Fruit fly (Drosophila melanogaster) whole organism, embryonic: ENCODE results near the gene loj.

ENCODE experiments used
- Abd-B ChIP-seq: fragments of 200-800 bp; sonication (Bioruptor generic); optimal IDR thresholded peaks from 2 replicates; lab custom pipeline; 2018; ENCODE audit warnings: missing biosample characterization, mild to moderate bottlenecking, missing genetic modification characterization, moderate library complexity
- Atf6 ChIP-seq: fragments of 200-800 bp; sonication (Bioruptor generic); IDR thresholded peaks from 2 replicates; pipeline ENCODE4 v1.3.6; 2022; ENCODE audit warnings: missing biosample characterization, missing genetic modification characterization
- Blimp-1 ChIP-seq: fragments of 200-800 bp; sonication (Bioruptor generic); optimal IDR thresholded peaks from 3 replicates; lab custom pipeline; 2018; ENCODE audit warnings: missing biosample characterization, missing genetic modification characterization, mild to moderate bottlenecking, moderate library complexity, missing genetic modification reagents
- CG10147 ChIP-seq: fragments of 200-800 bp; sonication (Bioruptor generic); optimal IDR thresholded peaks from 2 replicates; lab custom pipeline; 2019; ENCODE audit warnings: missing biosample characterization, mild to moderate bottlenecking, missing genetic modification characterization, moderate library complexity
- CG11085 ChIP-seq: fragments of 200-800 bp; sonication (Bioruptor generic); IDR thresholded peaks from 2 replicates; pipeline ENCODE4 v1.3.6; 2022; ENCODE audit warnings: missing biosample characterization, missing genetic modification characterization
- CG14441 ChIP-seq: fragments of 200-800 bp; sonication (Bioruptor generic); IDR thresholded peaks from 2 replicates; pipeline ENCODE4 v1.3.6; 2022; ENCODE audit warnings: missing biosample characterization, missing genetic modification characterization
- CG14667 ChIP-seq: fragments of 200-800 bp; sonication (Bioruptor generic); IDR thresholded peaks from 2 replicates; pipeline ENCODE4 v1.3.6; 2022; ENCODE audit warnings: missing biosample characterization, missing genetic modification characterization
- CG14965 ChIP-seq: fragments of 200-800 bp; sonication (Bioruptor generic); optimal IDR thresholded peaks from 2 replicates; lab custom pipeline; 2016; ENCODE audit warnings: missing biosample characterization, missing genetic modification characterization, borderline replicate concordance
- CG15696 ChIP-seq: fragments of 200-800 bp; sonication (Bioruptor generic); optimal IDR thresholded peaks from 2 replicates; lab custom pipeline; 2019; ENCODE audit warnings: missing biosample characterization, mild to moderate bottlenecking, missing genetic modification characterization, moderate library complexity
- CG17359 ChIP-seq: fragments of 200-800 bp; sonication (Bioruptor generic); optimal IDR thresholded peaks from 3 replicates; lab custom pipeline; 2018; ENCODE audit warnings: missing biosample characterization, mild to moderate bottlenecking, missing genetic modification characterization, moderate library complexity
- CG3407 ChIP-seq: fragments of 200-800 bp; sonication (Bioruptor generic); optimal IDR thresholded peaks from 2 replicates; lab custom pipeline; 2018; ENCODE audit warnings: missing biosample characterization, mild to moderate bottlenecking, missing genetic modification characterization
- CG3847 ChIP-seq: fragments of 200-800 bp; sonication (Bioruptor generic); IDR thresholded peaks from 2 replicates; pipeline ENCODE4 v1.3.6; 2022; ENCODE audit warnings: missing biosample characterization, missing genetic modification characterization
- CG4328 ChIP-seq: fragments of 200-800 bp; sonication (Bioruptor generic); optimal IDR thresholded peaks from 3 replicates; lab custom pipeline; 2017; ENCODE audit warnings: missing biosample characterization, missing genetic modification reagents, missing genetic modification characterization
- CG43689 ChIP-seq: fragments of 200-800 bp; sonication (Bioruptor generic); IDR thresholded peaks from 2 replicates; pipeline ENCODE4 v1.3.6; 2022; ENCODE audit warnings: missing biosample characterization, missing genetic modification characterization
- CG6791 ChIP-seq: fragments of 200-800 bp; sonication (Bioruptor generic); IDR thresholded peaks from 3 replicates; pipeline ENCODE4 v1.3.6; 2022; ENCODE audit warnings: missing biosample characterization, missing genetic modification characterization; ENCODE audit not compliant: partially characterized antibody
- CG8290 ChIP-seq, 3 experiments: fragments of 200-800 bp; sonication (Bioruptor generic); optimal IDR thresholded peaks; 2 replicates each; lab custom pipeline; 2016 to 2019; ENCODE audit warnings: missing biosample characterization in 3 of 3, missing genetic modification characterization in 3 of 3, mild to moderate bottlenecking in 2 of 3, moderate library complexity in 1 of 3
- CG8388 ChIP-seq: fragments of 200-800 bp; sonication (Bioruptor generic); optimal IDR thresholded peaks from 2 replicates; lab custom pipeline; 2019; ENCODE audit warnings: missing biosample characterization, mild to moderate bottlenecking, missing genetic modification characterization, moderate library complexity
- CG8478 ChIP-seq: fragments of >200 bp; optimal IDR thresholded peaks from 2 replicates; lab custom pipeline; 2018
- CG8924 ChIP-seq: fragments of 200-800 bp; optimal IDR thresholded peaks from 3 replicates; lab custom pipeline; 2019; ENCODE audit warnings: missing biosample characterization, mild to moderate bottlenecking, missing genetic modification characterization, moderate library complexity
- CG8944 ChIP-seq: fragments of 200-800 bp; sonication (Bioruptor generic); optimal IDR thresholded peaks from 3 replicates; lab custom pipeline; 2016; ENCODE audit warnings: missing biosample characterization, missing genetic modification characterization
- CG9727 ChIP-seq: fragments of 200-800 bp; sonication (Bioruptor generic); optimal IDR thresholded peaks from 3 replicates; lab custom pipeline; 2017; ENCODE audit warnings: missing biosample characterization, mild to moderate bottlenecking, missing genetic modification characterization
- CoRest ChIP-seq: fragments of 200-800 bp; sonication (Bioruptor generic); optimal IDR thresholded peaks from 3 replicates; lab custom pipeline; 2018; ENCODE audit warnings: missing biosample characterization, mild to moderate bottlenecking, missing genetic modification characterization, moderate library complexity
- Doc2 ChIP-seq: fragments of 200-800 bp; sonication (Bioruptor generic); IDR thresholded peaks from 2 replicates; pipeline ENCODE4 v1.3.6; 2022; ENCODE audit warnings: missing biosample characterization, missing genetic modification characterization
- Elba2 ChIP-seq: fragments of 200-800 bp; sonication (Bioruptor generic); optimal IDR thresholded peaks from 3 replicates; lab custom pipeline; 2016; ENCODE audit warnings: missing biosample characterization, missing genetic modification characterization
- Hr51 ChIP-seq, 2 experiments: fragments of 200-800 bp; sonication (Bioruptor generic); optimal IDR thresholded peaks; 2 replicates in 1 of 2; 3 replicates in 1 of 2; lab custom pipeline; 2016 to 2018; ENCODE audit warnings: missing biosample characterization in 2 of 2, missing genetic modification characterization in 2 of 2, mild to moderate bottlenecking in 1 of 2, moderate library complexity in 1 of 2
- MTF-1 ChIP-seq: fragments of 200-800 bp; sonication (Bioruptor generic); optimal IDR thresholded peaks from 2 replicates; lab custom pipeline; 2018; ENCODE audit warnings: missing biosample characterization, mild to moderate bottlenecking, missing genetic modification characterization, borderline replicate concordance
- PHDP ChIP-seq: fragments of 200-800 bp; sonication (Bioruptor generic); optimal IDR thresholded peaks from 3 replicates; lab custom pipeline; 2018; ENCODE audit warnings: missing biosample characterization, mild to moderate bottlenecking, missing genetic modification characterization, moderate library complexity
- Ravus ChIP-seq: fragments of 200-800 bp; sonication (Bioruptor generic); IDR thresholded peaks from 2 replicates; pipeline ENCODE4 v1.3.6; 2022; ENCODE audit warnings: missing biosample characterization, missing genetic modification characterization
- Stat92E ChIP-seq, 3 experiments: fragments of >200 bp in 2 of 3; fragments of 200-800 bp in 1 of 3; sonication (Bioruptor generic) in 1 of 3; optimal IDR thresholded peaks; 2 replicates each; lab custom pipeline; 2017 to 2019; ENCODE audit warnings: missing biosample characterization in 3 of 3, missing genetic modification characterization in 3 of 3, mild to moderate bottlenecking in 1 of 3, moderate library complexity in 1 of 3
- dmrt99B ChIP-seq: fragments of 200-800 bp; sonication (Bioruptor generic); optimal IDR thresholded peaks from 2 replicates; lab custom pipeline; 2018; ENCODE audit warnings: missing biosample characterization, mild to moderate bottlenecking, missing genetic modification characterization, moderate library complexity
- dpn ChIP-seq, 2 experiments: fragments of 200-800 bp; sonication (Bioruptor generic); optimal IDR thresholded peaks; 3 replicates each; lab custom pipeline; 2016; ENCODE audit warnings: missing biosample characterization in 2 of 2, missing genetic modification characterization in 2 of 2
- emc ChIP-seq: fragments of 200-800 bp; sonication (Bioruptor generic); optimal IDR thresholded peaks from 2 replicates; lab custom pipeline; 2016; ENCODE audit warnings: missing biosample characterization, missing genetic modification characterization
- exex ChIP-seq: fragments of 200-800 bp; sonication (Bioruptor generic); optimal IDR thresholded peaks from 4 replicates; lab custom pipeline; 2018; ENCODE audit warnings: missing biosample characterization, mild to moderate bottlenecking, missing genetic modification characterization, moderate library complexity
- fd64A ChIP-seq: fragments of 200-800 bp; sonication (Bioruptor generic); optimal IDR thresholded peaks from 3 replicates; lab custom pipeline; 2018; ENCODE audit warnings: missing biosample characterization, mild to moderate bottlenecking, missing genetic modification characterization
- gt ChIP-seq: fragments of 200-800 bp; sonication (Bioruptor generic); IDR thresholded peaks from 2 replicates; pipeline ENCODE4 v1.3.6; 2022; ENCODE audit warnings: missing biosample characterization, missing genetic modification characterization
- hkb ChIP-seq, 2 experiments: fragments of 200-800 bp in 1 of 2; fragments of >200 bp in 1 of 2; sonication (Bioruptor generic) in 1 of 2; IDR thresholded peaks in 1 of 2; optimal IDR thresholded peaks in 1 of 2; 2 replicates each; pipeline versions ENCODE4 v1.3.6 to Lab custom; 2017 to 2022; ENCODE audit warnings: missing biosample characterization in 1 of 2, missing genetic modification characterization in 1 of 2
- jigr1 ChIP-seq: fragments of 200-800 bp; sonication (Bioruptor generic); IDR thresholded peaks from 3 replicates; pipeline ENCODE4 v1.3.6; 2022; ENCODE audit warnings: missing biosample characterization, missing genetic modification characterization
- kay ChIP-seq: fragments of 200-800 bp; sonication (Bioruptor generic); optimal IDR thresholded peaks from 2 replicates; lab custom pipeline; 2016; ENCODE audit warnings: missing biosample characterization, missing genetic modification characterization
- luna ChIP-seq: fragments of 200-800 bp; sonication (Bioruptor generic); optimal IDR thresholded peaks from 2 replicates; lab custom pipeline; 2016; ENCODE audit warnings: missing biosample characterization, missing genetic modification characterization
- maf-S ChIP-seq: fragments of 200-800 bp; sonication (Bioruptor generic); optimal IDR thresholded peaks from 2 replicates; lab custom pipeline; 2016; ENCODE audit warnings: missing biosample characterization, missing genetic modification characterization
- pan ChIP-seq, 4 experiments: fragments of >200 bp in 3 of 4; fragments of 200-800 bp in 1 of 4; sonication (Bioruptor generic) in 1 of 4; optimal IDR thresholded peaks in 3 of 4; IDR thresholded peaks in 1 of 4; 2 replicates each; pipeline versions ENCODE4 v1.3.6 to Lab custom; 2017 to 2022; ENCODE audit warnings: missing biosample characterization in 2 of 4, missing genetic modification characterization in 2 of 4, mixed read lengths in 1 of 4
- pros ChIP-seq: fragments of 200-800 bp; sonication (Bioruptor generic); optimal IDR thresholded peaks from 3 replicates; lab custom pipeline; 2019; ENCODE audit warnings: missing biosample characterization, mild to moderate bottlenecking, missing genetic modification characterization, moderate library complexity
- psq ChIP-seq: fragments of 200-800 bp; sonication (Bioruptor generic); optimal IDR thresholded peaks from 2 replicates; lab custom pipeline; 2017; ENCODE audit warnings: missing biosample characterization, missing genetic modification characterization
- row ChIP-seq: fragments of 200-800 bp; sonication (Bioruptor generic); IDR thresholded peaks from 3 replicates; pipeline ENCODE4 v1.3.6; 2022; ENCODE audit warnings: missing biosample characterization, missing genetic modification characterization
- sqz ChIP-seq: fragments of 200-800 bp; sonication (Bioruptor generic); optimal IDR thresholded peaks from 3 replicates; lab custom pipeline; 2018; ENCODE audit warnings: missing biosample characterization, mild to moderate bottlenecking, missing genetic modification characterization
- trem ChIP-seq: fragments of 200-800 bp; optimal IDR thresholded peaks from 3 replicates; lab custom pipeline; 2019; ENCODE audit warnings: missing biosample characterization, mild to moderate bottlenecking, missing genetic modification characterization, moderate library complexity
- zfh1 ChIP-seq: fragments of 200-800 bp; sonication (Bioruptor generic); IDR thresholded peaks from 3 replicates; pipeline ENCODE4 v1.3.6; 2022; ENCODE audit warnings: missing biosample characterization, missing genetic modification characterization

Gene loj

DNA sequence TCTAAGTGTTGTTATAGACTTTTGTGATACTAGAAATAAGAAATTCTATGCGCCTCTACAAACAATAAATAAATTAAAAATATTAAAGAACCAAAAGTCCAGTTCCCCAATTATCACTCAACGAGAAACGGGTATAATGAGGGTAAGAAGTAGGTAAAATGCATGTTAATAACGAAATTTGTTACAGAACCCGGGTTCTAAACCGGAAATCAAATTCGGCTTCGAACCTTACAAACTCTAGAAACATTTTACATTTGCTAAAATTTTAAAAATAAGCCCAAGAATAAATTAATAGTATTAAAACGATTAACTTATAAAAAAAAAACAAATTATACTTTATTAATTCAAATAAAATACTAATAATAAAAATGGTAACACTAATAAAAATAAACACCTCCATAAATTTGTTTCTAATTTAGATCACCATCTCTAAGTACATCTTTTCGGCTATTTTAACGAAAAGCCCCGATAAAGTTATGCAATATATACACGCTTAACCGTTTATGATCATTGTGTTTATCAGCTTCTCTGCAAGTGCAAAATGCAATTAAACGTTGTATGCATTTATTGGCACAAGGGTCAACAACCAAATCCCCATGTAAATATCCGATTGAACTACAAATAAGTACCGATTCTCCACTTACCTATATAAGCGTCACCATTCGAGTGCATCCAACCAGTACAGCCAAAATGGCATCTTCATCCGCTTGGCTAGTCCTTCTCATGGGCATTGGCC lies 23.2 kb upstream of the loj start, which contains the start of gene CG6602 (continued):
- TF ChIP-seq CG6791 (no peak), CG3847 (GFP tag; lab: Robert Waterston, UW) (peak; percentile 72), Doc2 (GFP tag; lab: Robert Waterston, UW) (no peak), maf-S (GFP tag; lab: Kevin White, UChicago) (peak; percentile 21), pan (optimal IDR thresholded peaks at IDR 0.05; lab: Kevin White, UChicago) (no peak), pan (GFP tag; optimal IDR thresholded peaks at IDR 0.05 in 1 of 2, IDR thresholded peaks at IDR 0.05 in 1 of 2) (peak in 1 of 2 experiments; percentile 88), CG11085 (GFP tag; lab: Robert Waterston, UW) (peak; percentile 87), CG3407 (GFP tag; lab: Kevin White, UChicago) (peak; percentile 41), hkb (optimal IDR thresholded peaks at IDR 0.05; lab: Kevin White, UChicago) (no peak), hkb (GFP tag; IDR thresholded peaks at IDR 0.05; lab: Robert Waterston, UW) (peak; percentile 51), CG9727 (GFP tag; lab: Kevin White, UChicago) (peak; percentile 54), kay (no peak), Hr51 (GFP tag; optimal IDR thresholded peaks at IDR 0.05; lab: Kevin White, UChicago) (peak; percentile 12 to 18), CG14667 (GFP tag; lab: Robert Waterston, UW) (peak; percentile 64), CG8944 (no peak), CG10147 (GFP tag; lab: Kevin White, UChicago) (peak; percentile 70), sqz (GFP tag; lab: Kevin White, UChicago) (no peak), dmrt99B (peak; percentile 61), Ravus (GFP tag; lab: Robert Waterston, UW) (peak; percentile 18; the same call in 1 of the 2 replicates), psq (GFP tag; lab: Kevin White, UChicago) (no peak), pros (no peak), CG4328 (peak; percentile 77), emc (GFP tag; lab: Kevin White, UChicago) (peak; percentile 62), trem (peak; percentile 34), row (0 out of 3 replicates have a peak, but pooled peaks have one; percentile 18), Blimp-1 (GFP tag; lab: Kevin White, UChicago) (peak; percentile 59), dpn (GFP tag; optimal IDR thresholded peaks at IDR 0.05; lab: Kevin White, UChicago) (peak; percentile 32 to 76), MTF-1 (GFP tag; lab: Kevin White, UChicago) (peak; percentile 86), CoRest (peak; percentile 53), CG8290 (GFP tag; optimal IDR thresholded peaks at IDR 0.05; lab: Kevin White, UChicago) (peak; percentile 25), CG8290 (tag; optimal IDR thresholded peaks at IDR 0.05; lab: Kevin White, UChicago) (peak in 1 of 2 experiments; percentile 67), luna (GFP tag; lab: Kevin White, UChicago) (peak; percentile 74), PHDP (tag; lab: Kevin White, UChicago) (peak; percentile 60), zfh1 (GFP tag; lab: Robert Waterston, UW) (peak; percentile 79), Abd-B (peak; percentile 18), CG8924 (no peak), fd64A (GFP tag; lab: Kevin White, UChicago) (no peak), CG8388 (GFP tag; lab: Kevin White, UChicago) (peak; percentile 32), Elba2 (GFP tag; lab: Kevin White, UChicago) (no peak), CG14441 (GFP tag; lab: Robert Waterston, UW) (peak; percentile 66), CG14965 (no peak), gt (GFP tag; lab: Robert Waterston, UW) (peak; percentile 67), exex (tag; lab: Kevin White, UChicago) (peak; percentile 42), jigr1 (GFP tag; lab: Robert Waterston, UW) (no peak; the same call in 2 of the 3 replicates), CG43689 (GFP tag; lab: Robert Waterston, UW) (peak; percentile 5; the same call in 1 of the 2 replicates), CG8478 (lab: Kevin White, UChicago) (no peak), CG17359 (tag; lab: Kevin White, UChicago) (peak; percentile 76), Stat92E (GFP tag; optimal IDR thresholded peaks at IDR 0.05; lab: Kevin White, UChicago) (no peak), Atf6 (GFP tag; lab: Robert Waterston, UW) (peak; percentile 17; the same call in 1 of the 2 replicates), CG15696 (peak; percentile 34)
